Fruit fly (Drosophila melanogaster): ENCODE data around the gene PMCA.
A peak's percentile ranks its signal among the peaks of the same experiment; 100 is the strongest.

PMCA gene

DNA sequence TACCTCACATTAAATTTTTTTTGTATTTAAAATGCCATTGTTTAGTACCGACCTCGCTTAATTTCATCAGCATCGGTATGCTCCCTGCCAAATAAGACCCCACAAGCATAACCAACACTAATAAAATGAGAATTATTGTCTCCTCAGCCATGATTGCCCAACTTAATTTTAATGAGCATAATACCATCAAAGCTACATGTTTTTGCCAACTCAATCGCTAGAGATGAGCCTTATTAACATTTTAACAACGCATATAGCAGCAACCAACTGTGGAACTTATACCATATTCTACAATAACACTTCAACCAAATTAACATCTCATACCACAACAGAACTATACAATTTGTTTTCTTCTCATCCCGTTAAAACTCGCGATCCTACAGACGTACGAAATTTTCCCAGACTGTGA is 45.0 kb downstream of the PMCA start, which contains the start of gene Zip102B (continued):
- TF ChIP-seq CG8089 (GFP tag; optimal IDR thresholded peaks at IDR 0.05) = peak; percentile 41
- TF ChIP-seq lola (GFP tag; optimal IDR thresholded peaks at IDR 0.05) = peak in 1 of 3 experiments; percentile 95
- TF ChIP-seq YL-1 (GFP tag; optimal IDR thresholded peaks at IDR 0.05) = peak; percentile 33
- peak; percentile 5 for TF ChIP-seq Ets97D (GFP tag; optimal IDR thresholded peaks at IDR 0.05)
- TF ChIP-seq row (GFP tag; IDR thresholded peaks at IDR 0.05) = peak; percentile 77
- TF ChIP-seq CoRest (tag; optimal IDR thresholded peaks at IDR 0.05) = no peak
- peak; percentile 29 for TF ChIP-seq Med (GFP tag)
- no peak for TF ChIP-seq crp (GFP tag; optimal IDR thresholded peaks at IDR 0.05)
- no peak for TF ChIP-seq tll (GFP tag; optimal IDR thresholded peaks at IDR 0.05)
- TF ChIP-seq Ravus (GFP tag; IDR thresholded peaks at IDR 0.05) = no peak
- TF ChIP-seq inv (GFP tag; IDR thresholded peaks at IDR 0.05; ENCODE audit: partially characterized antibody) = no peak
- TF ChIP-seq Pdp1 (GFP tag; optimal IDR thresholded peaks at IDR 0.05) = peak in 1 of 2 experiments; percentile 67
- no peak for TF ChIP-seq ken (GFP tag; IDR thresholded peaks at IDR 0.05)
- TF ChIP-seq lbe (GFP tag; optimal IDR thresholded peaks at IDR 0.05) = no peak
- TF ChIP-seq Xrp1 (GFP tag; IDR thresholded peaks at IDR 0.05) = no peak
- no peak for TF ChIP-seq CG7963 (GFP tag; IDR thresholded peaks at IDR 0.05; ENCODE audit: partially characterized antibody)
- peak in 1 of 2 experiments; percentile 46 for TF ChIP-seq Dfd (GFP tag; optimal IDR thresholded peaks at IDR 0.05)
- no peak for TF ChIP-seq vfl (GFP tag; optimal IDR thresholded peaks at IDR 0.05)
- TF ChIP-seq CG18619 (GFP tag; optimal IDR thresholded peaks at IDR 0.05) = no peak
- TF ChIP-seq CG10959 (GFP tag; IDR thresholded peaks at IDR 0.05) = no peak
- TF ChIP-seq stwl (tag; optimal IDR thresholded peaks at IDR 0.05) = no peak
- peak; percentile 4 for TF ChIP-seq CG14710 (tag; optimal IDR thresholded peaks at IDR 0.05)
- no peak for TF ChIP-seq CG1602 (GFP tag; optimal IDR thresholded peaks at IDR 0.05)
- TF ChIP-seq CG30020 (tag; optimal IDR thresholded peaks at IDR 0.05) = peak; percentile 98
- TF ChIP-seq pfk (GFP tag; optimal IDR thresholded peaks at IDR 0.05) = peak; percentile 58
- no peak for TF ChIP-seq bab2 (GFP tag; optimal IDR thresholded peaks at IDR 0.05)
- TF ChIP-seq Opbp (GFP tag; IDR thresholded peaks at IDR 0.05; ENCODE audit: partially characterized antibody) = no peak
- TF ChIP-seq Nf-YC (tag; optimal IDR thresholded peaks at IDR 0.05) = no peak
- TF ChIP-seq bcd (GFP tag; optimal IDR thresholded peaks at IDR 0.05) = no peak
- TF ChIP-seq BEAF-32 (GFP tag; optimal IDR thresholded peaks at IDR 0.05) = peak; percentile 48
- peak; percentile 95 for TF ChIP-seq CG1603 (tag; optimal IDR thresholded peaks at IDR 0.05)
- TF ChIP-seq trem (tag; optimal IDR thresholded peaks at IDR 0.05) = peak; percentile 26
- no peak for TF ChIP-seq ftz-f1 (GFP tag; optimal IDR thresholded peaks at IDR 0.05)
- no peak for TF ChIP-seq grn (GFP tag; optimal IDR thresholded peaks at IDR 0.05)
- TF ChIP-seq ssp (GFP tag; IDR thresholded peaks at IDR 0.05) = peak; percentile 98
- TF ChIP-seq danr (GFP tag; IDR thresholded peaks at IDR 0.05) = no peak
- TF ChIP-seq trh (GFP tag; optimal IDR thresholded peaks at IDR 0.05) = no peak
- TF ChIP-seq CG9437 (GFP tag; optimal IDR thresholded peaks at IDR 0.05) = no peak
- no peak for TF ChIP-seq CG17912 (GFP tag; optimal IDR thresholded peaks at IDR 0.05)
- TF ChIP-seq CG6791 (GFP tag; IDR thresholded peaks at IDR 0.05; ENCODE audit: partially characterized antibody) = 0 out of 3 replicates have a peak, but pooled peaks have one; percentile 47
- TF ChIP-seq pzg (GFP tag; optimal IDR thresholded peaks at IDR 0.05) = peak; percentile 55
- no peak for TF ChIP-seq CG7928 (GFP tag; optimal IDR thresholded peaks at IDR 0.05)
- no peak for TF ChIP-seq pan (optimal IDR thresholded peaks at IDR 0.05)
- TF ChIP-seq pan (GFP tag; optimal IDR thresholded peaks at IDR 0.05 in 1 of 2, IDR thresholded peaks at IDR 0.05 in 1 of 2) = no peak
- TF ChIP-seq Ets65A (GFP tag) = peak; percentile 95
- TF ChIP-seq CG7556 (GFP tag; optimal IDR thresholded peaks at IDR 0.05) = no peak
- TF ChIP-seq dimm (GFP tag; IDR thresholded peaks at IDR 0.05) = no peak
- peak in 1 of 2 experiments; percentile 29 for TF ChIP-seq Hr78 (GFP tag; optimal IDR thresholded peaks at IDR 0.05)
- no peak for TF ChIP-seq Elba2 (GFP tag; optimal IDR thresholded peaks at IDR 0.05)
- TF ChIP-seq nmo (GFP tag; optimal IDR thresholded peaks at IDR 0.05) = peak; percentile 12

Measured in whole organism, embryonic.